Worm (Caenorhabditis elegans) whole organism, L4 larva: ENCODE measurements around the gene arrd-28.

Experiments used
- rbr-2 ChIP-seq: sonication (generic microtip); optimal IDR thresholded peaks from 2 replicates; lab custom pipeline; 2016; ENCODE audit warnings: missing genotype, missing genetic modification characterization, missing compliant biosample characterization
- zip-11 ChIP-seq: fragments of 200-800 bp; sonication (Bioruptor generic); IDR thresholded peaks from 2 replicates; pipeline ENCODE4 v1.3.6; 2022; ENCODE audit warnings: missing genetic modification characterization, missing compliant biosample characterization

- no peak for TF ChIP-seq rbr-2 (tag; lab: Kevin White, UChicago)
- TF ChIP-seq zip-11 (GFP tag; lab: Robert Waterston, UW) = no peak
These were observed 35.0 kb downstream of the arrd-28 start, which contains the start of gene F44A6.5 for ce11 chrX:10218779-10219178.
